Worm (Caenorhabditis elegans) whole organism, early embryonic: ENCODE measurements around the gene C50E3.11.

ENCODE experiments used
- B0310.2 ChIP-seq: sonication (generic microtip); optimal IDR thresholded peaks from 2 replicates; lab custom pipeline; 2016; ENCODE audit warnings: mild to moderate bottlenecking, missing genetic modification characterization, missing compliant biosample characterization
- F13C5.2 ChIP-seq: sonication (generic microtip); optimal IDR thresholded peaks from 2 replicates; lab custom pipeline; 2017; ENCODE audit warnings: mild to moderate bottlenecking, missing genetic modification characterization, inconsistent platforms, missing compliant biosample characterization
- ama-1 ChIP-seq: fragments of 150-350 bp; optimal IDR thresholded peaks from 2 replicates; lab custom pipeline; 2014
- ceh-13 ChIP-seq: fragments of 200-800 bp; sonication (Bioruptor generic); optimal IDR thresholded peaks from 2 replicates; lab custom pipeline; 2018; ENCODE audit warnings: mild to moderate bottlenecking, missing genetic modification characterization, missing compliant biosample characterization
- ceh-36 ChIP-seq: sonication (generic microtip); optimal IDR thresholded peaks from 2 replicates; lab custom pipeline; 2016; ENCODE audit warnings: missing genetic modification characterization, inconsistent platforms, missing compliant biosample characterization
- ets-7 ChIP-seq: sonication (generic microtip); optimal IDR thresholded peaks from 2 replicates; lab custom pipeline; 2016; ENCODE audit warnings: missing genotype, missing genetic modification characterization, missing compliant biosample characterization
- hmbx-1 ChIP-seq: sonication (generic microtip); optimal IDR thresholded peaks from 2 replicates; lab custom pipeline; 2016; ENCODE audit warnings: mild to moderate bottlenecking, missing genetic modification characterization, missing compliant biosample characterization
- hmg-4 ChIP-seq: fragments of 200-800 bp; sonication (Bioruptor generic); optimal IDR thresholded peaks from 2 replicates; lab custom pipeline; 2018; ENCODE audit warnings: mild to moderate bottlenecking, missing genetic modification characterization, missing compliant biosample characterization
- pes-1 ChIP-seq: fragments of 200-800 bp; sonication (Bioruptor generic); IDR thresholded peaks from 2 replicates; pipeline ENCODE4 v1.3.6; 2022; ENCODE audit warnings: missing genetic modification reagents, missing genetic modification characterization, missing compliant biosample characterization
- sea-1 ChIP-seq: fragments of 200-800 bp; sonication (Bioruptor generic); conservative IDR thresholded peaks from 2 replicates; pipeline ENCODE4 v1.3.6; 2022; ENCODE audit warnings: missing genetic modification characterization, missing compliant biosample characterization
- tbx-11 ChIP-seq: fragments of 200-800 bp; sonication (Bioruptor generic); IDR thresholded peaks from 2 replicates; pipeline ENCODE4 v1.3.6; 2022; ENCODE audit warnings: missing genetic modification characterization, missing compliant biosample characterization
- tbx-37 ChIP-seq: fragments of 200-800 bp; sonication (Bioruptor generic); conservative IDR thresholded peaks from 2 replicates; pipeline ENCODE4 v1.3.6; 2022; ENCODE audit warnings: missing genetic modification reagents, missing genetic modification characterization, missing compliant biosample characterization
- tra-4 ChIP-seq: sonication (generic microtip); optimal IDR thresholded peaks from 2 replicates; lab custom pipeline; 2017; ENCODE audit warnings: missing genetic modification characterization, missing compliant biosample characterization

DNA sequence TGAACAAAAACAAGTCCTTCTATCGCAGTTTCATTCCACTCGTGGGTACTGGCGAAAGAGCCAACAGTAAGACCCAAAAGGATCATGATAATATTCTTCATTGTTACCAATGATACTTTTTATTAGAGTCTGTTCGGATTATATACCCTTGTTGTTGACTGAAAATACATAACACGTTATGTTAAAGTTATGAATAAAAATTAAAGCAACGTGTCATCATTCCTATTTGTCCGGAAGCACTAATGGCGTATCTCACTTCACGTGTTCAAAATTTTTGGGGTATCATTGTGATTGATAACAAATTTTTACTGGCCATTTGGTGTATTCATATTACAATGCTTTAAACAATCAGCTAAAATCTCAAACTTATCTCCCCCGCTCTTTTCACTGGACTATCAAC is 1.8 kb downstream of the C50E3.11 start, which contains the start of gene scl-26:
- no peak for TF ChIP-seq ama-1 (lab: Kevin White, UChicago)
- no peak for TF ChIP-seq hmbx-1
- TF ChIP-seq F13C5.2 (tag; lab: Kevin White, UChicago): no peak
- no peak for TF ChIP-seq tbx-11 (GFP tag; lab: Robert Waterston, UW)
- no peak for TF ChIP-seq ceh-36 (tag; lab: Kevin White, UChicago)
- no peak for TF ChIP-seq sea-1 (GFP tag; lab: Robert Waterston, UW)
- no peak for TF ChIP-seq ceh-13 (GFP tag; lab: Kevin White, UChicago)
- TF ChIP-seq tbx-37 (GFP tag; lab: Robert Waterston, UW): no peak
- no peak for TF ChIP-seq ets-7 (tag; lab: Kevin White, UChicago)
- TF ChIP-seq B0310.2 (tag; lab: Kevin White, UChicago): no peak
- no peak for TF ChIP-seq hmg-4
- no peak for TF ChIP-seq tra-4 (tag; lab: Kevin White, UChicago)
- no peak for TF ChIP-seq pes-1 (GFP tag; lab: Robert Waterston, UW)
